Worm (Caenorhabditis elegans): ENCODE data around the gene nas-1.

ce11 chrIII:13423414-13423813 is 17.8 kb downstream of the nas-1 start, which contains the start of gene exo-1:
- TF ChIP-seq ztf-11 (tag; optimal IDR thresholded peaks at IDR 0.05) (no peak), nhr-76 (tag; optimal IDR thresholded peaks at IDR 0.05) (no peak), pqm-1 (tag; optimal IDR thresholded peaks at IDR 0.05) (peak; percentile 52), nhr-11 (tag; optimal IDR thresholded peaks at IDR 0.05) (peak; percentile 51), unc-130 (GFP tag; optimal IDR thresholded peaks at IDR 0.05) (peak; percentile 87), set-16 (GFP tag; IDR thresholded peaks at IDR 0.05) (no peak), unc-39 (tag; optimal IDR thresholded peaks at IDR 0.05) (no peak), aly-2 (tag; optimal IDR thresholded peaks at IDR 0.05) (no peak), jun-1 (tag; optimal IDR thresholded peaks at IDR 0.05) (no peak), lim-7 (GFP tag; IDR thresholded peaks at IDR 0.05) (no peak), rbr-2 (tag; optimal IDR thresholded peaks at IDR 0.05) (no peak), nhr-77 (tag; optimal IDR thresholded peaks at IDR 0.05) (peak; percentile 94)

All from whole organism, L4 larva.